Worm (Caenorhabditis elegans): ENCODE data around the gene Y47D3A.31.

The Y47D3A.31 gene

DNA sequence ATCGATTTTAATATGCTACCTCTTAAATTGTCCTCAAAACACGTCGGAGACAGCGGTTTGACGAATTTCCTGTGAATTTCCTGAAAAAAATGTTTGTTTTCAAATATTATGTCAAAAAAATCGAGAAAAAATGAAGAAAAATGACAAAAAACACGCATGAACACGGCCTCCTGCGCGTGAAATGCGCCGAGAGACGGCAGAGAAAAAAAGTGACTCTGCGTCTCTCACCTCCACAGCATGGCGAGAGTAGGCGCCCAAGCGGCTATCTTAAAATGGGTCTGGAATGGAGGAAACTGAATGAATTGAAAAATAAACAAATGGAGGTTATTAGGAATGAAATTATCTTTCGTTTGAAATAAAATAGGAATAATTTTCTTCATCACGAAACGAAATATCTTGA, 46.2 kb downstream of the Y47D3A.31 start:
- no peak for TF ChIP-seq nhr-77 (tag; optimal IDR thresholded peaks at IDR 0.05)
- peak; percentile 77 to 82 for TF ChIP-seq lsy-2 (tag; optimal IDR thresholded peaks at IDR 0.05)
- no peak for TF ChIP-seq sma-9 (GFP tag; optimal IDR thresholded peaks at IDR 0.05)
- no peak for TF ChIP-seq sma-9 (tag; optimal IDR thresholded peaks at IDR 0.05)
- peak; percentile 22 for TF ChIP-seq nhr-129 (tag; optimal IDR thresholded peaks at IDR 0.05)
- TF ChIP-seq crh-2 (tag; optimal IDR thresholded peaks at IDR 0.05): peak; percentile 14
- peak in 1 of 2 experiments; percentile 18 for TF ChIP-seq mdl-1 (tag; optimal IDR thresholded peaks at IDR 0.05)
- TF ChIP-seq nhr-25 (tag; optimal IDR thresholded peaks at IDR 0.05): peak; percentile 61
- no peak for TF ChIP-seq nhr-10 (tag; optimal IDR thresholded peaks at IDR 0.05)
- peak; percentile 53 for TF ChIP-seq F13H6.1 (tag; optimal IDR thresholded peaks at IDR 0.05)
- no peak for TF ChIP-seq dmd-4 (tag; optimal IDR thresholded peaks at IDR 0.05)
- peak; percentile 20 for TF ChIP-seq C34F6.9 (tag; optimal IDR thresholded peaks at IDR 0.05)
- peak; percentile 82 for TF ChIP-seq sma-3 (GFP tag; optimal IDR thresholded peaks at IDR 0.05)
- TF ChIP-seq zag-1 (tag; optimal IDR thresholded peaks at IDR 0.05): no peak
- peak; percentile 19 for TF ChIP-seq nhr-21 (tag; optimal IDR thresholded peaks at IDR 0.05)
- TF ChIP-seq mab-5 (tag; optimal IDR thresholded peaks at IDR 0.05): peak; percentile 11
- TF ChIP-seq egl-27 (tag; optimal IDR thresholded peaks at IDR 0.05): peak; percentile 64
- no peak for TF ChIP-seq peb-1 (tag; optimal IDR thresholded peaks at IDR 0.05)
- TF ChIP-seq blmp-1 (tag; optimal IDR thresholded peaks at IDR 0.05; ENCODE audit: insufficient read depth): no peak
- TF ChIP-seq unc-39 (tag; optimal IDR thresholded peaks at IDR 0.05): no peak
- TF ChIP-seq unc-55 (GFP tag; optimal IDR thresholded peaks at IDR 0.05): peak; percentile 69
- no peak for TF ChIP-seq elt-1 (tag; optimal IDR thresholded peaks at IDR 0.05)
- TF ChIP-seq gmeb-1 (tag; optimal IDR thresholded peaks at IDR 0.05): peak; percentile 83
- TF ChIP-seq snpc-4 (tag; optimal IDR thresholded peaks at IDR 0.05): no peak
- peak; percentile 75 for TF ChIP-seq lin-13 (GFP tag; optimal IDR thresholded peaks at IDR 0.05)
- TF ChIP-seq fos-1 (tag; optimal IDR thresholded peaks at IDR 0.05): no peak
- peak; percentile 8 for TF ChIP-seq lin-11 (tag; optimal IDR thresholded peaks at IDR 0.05)
- no peak for TF ChIP-seq ceh-16 (tag; optimal IDR thresholded peaks at IDR 0.05)
- no peak for TF ChIP-seq unc-62 (GFP tag; optimal IDR thresholded peaks at IDR 0.05)

DNA sequence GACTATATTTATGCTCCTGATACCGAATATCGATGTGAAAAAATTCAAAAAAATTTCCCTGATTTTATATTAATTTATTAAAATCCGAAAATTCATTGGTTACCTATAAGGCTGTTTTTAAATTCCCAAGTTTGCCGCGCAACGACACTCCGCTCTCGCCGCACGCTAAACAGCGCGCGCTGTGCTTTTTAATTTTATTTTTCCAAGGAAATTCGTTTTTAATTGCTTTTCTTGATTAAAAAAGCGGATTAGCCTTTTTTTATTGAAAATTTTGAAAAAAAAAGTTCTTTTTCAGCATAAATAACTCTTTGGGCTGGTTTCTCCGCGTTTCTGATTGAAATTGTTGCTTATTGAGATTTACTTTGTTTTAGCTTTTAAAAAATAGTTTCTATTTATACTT, 49.7 kb downstream of the Y47D3A.31 start:
- TF ChIP-seq sma-9 (GFP tag; optimal IDR thresholded peaks at IDR 0.05) (no peak), sma-9 (tag; optimal IDR thresholded peaks at IDR 0.05) (no peak)
